Worm (Caenorhabditis elegans): ENCODE results near the gene K12D9.1.

DNA sequence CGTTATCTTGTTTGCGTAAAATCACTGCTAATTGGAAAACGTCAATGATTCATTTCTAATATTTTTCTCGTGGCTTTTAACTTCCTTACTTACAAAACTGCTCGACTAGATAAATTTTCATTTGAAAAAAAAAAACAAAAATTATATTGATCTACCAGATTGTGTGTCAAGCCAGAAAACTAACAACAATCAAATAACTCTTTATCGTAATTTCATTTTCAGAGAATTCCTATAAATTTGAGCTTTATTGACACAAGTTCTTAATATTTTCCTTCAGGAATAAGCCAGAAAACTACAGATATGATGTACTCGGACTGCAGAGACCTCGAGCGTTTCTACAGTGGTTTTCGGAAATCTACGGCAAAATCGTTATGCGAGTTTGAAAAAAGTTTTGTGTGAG is 38.0 kb upstream of the K12D9.1 start, which contains the start of gene srw-124:
- TF ChIP-seq ceh-90 (tag; optimal IDR thresholded peaks at IDR 0.05), result no peak
- TF ChIP-seq ztf-11 (tag; optimal IDR thresholded peaks at IDR 0.05), result no peak
- no peak for TF ChIP-seq lin-35 (GFP tag; optimal IDR thresholded peaks at IDR 0.05)
- TF ChIP-seq nhr-76 (tag; optimal IDR thresholded peaks at IDR 0.05), result no peak
